Worm (Caenorhabditis elegans): ENCODE results near the gene bris-1.

bris-1 gene

ce11 chrIV:3839420-3839819, 20.3 kb upstream of the bris-1 start, which contains the start of gene F28F9.2:
TSS of gene F28F9.2 (plus strand) at chrIV:3839720.
- TF ChIP-seq nhr-43 (tag; optimal IDR thresholded peaks at IDR 0.05; ENCODE audit: poor library complexity, severe bottlenecking) (no peak), elt-3 (tag; optimal IDR thresholded peaks at IDR 0.05) (no peak), R02D3.7 (tag; optimal IDR thresholded peaks at IDR 0.05) (no peak), ama-1 (optimal IDR thresholded peaks at IDR 0.05) (no peak), ceh-16 (tag; optimal IDR thresholded peaks at IDR 0.05) (no peak), mdl-1 (tag; optimal IDR thresholded peaks at IDR 0.05) (no peak), sea-2 (GFP tag; optimal IDR thresholded peaks at IDR 0.05) (no peak)

DNA sequence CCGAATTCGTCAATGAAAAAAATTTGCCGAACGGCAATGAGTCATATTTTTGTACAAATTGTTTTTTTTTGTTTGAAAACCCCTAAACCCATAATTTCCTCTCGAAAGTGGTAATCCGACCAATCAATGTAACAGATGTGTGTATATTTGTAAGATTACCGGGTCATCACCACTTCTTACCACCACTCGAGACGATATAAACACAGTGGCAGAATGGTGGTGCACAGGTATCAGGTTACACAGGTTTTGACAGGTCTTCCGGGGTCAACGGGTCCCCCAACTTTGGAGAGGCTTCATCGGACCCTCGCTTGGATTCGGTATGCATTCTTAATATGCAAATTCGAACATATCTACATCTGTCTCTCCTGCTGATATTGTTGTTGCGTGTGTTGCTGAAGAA, 19.6 kb upstream of the bris-1 start:
- TF ChIP-seq nhr-237 (tag; optimal IDR thresholded peaks at IDR 0.05) (no peak), egl-5 (tag; optimal IDR thresholded peaks at IDR 0.05) (no peak)

ce11 chrIV:3835065-3835464, 15.9 kb upstream of the bris-1 start, which contains the start of gene cal-3:
TSS of gene cal-3 (minus strand) at chrIV:3835165.
- TF ChIP-seq fos-1 (tag; optimal IDR thresholded peaks at IDR 0.05): no peak
- no peak for TF ChIP-seq R02D3.7 (tag; optimal IDR thresholded peaks at IDR 0.05)

ce11 chrIV:3833778-3834177, 14.7 kb upstream of the bris-1 start:
- TF ChIP-seq pqm-1 (tag; optimal IDR thresholded peaks at IDR 0.05): no peak
- no peak for TF ChIP-seq jun-1 (tag; optimal IDR thresholded peaks at IDR 0.05)
- TF ChIP-seq ztf-11 (tag; optimal IDR thresholded peaks at IDR 0.05): no peak
- no peak for TF ChIP-seq nhr-77 (tag; optimal IDR thresholded peaks at IDR 0.05)
- TF ChIP-seq daf-12 (tag; optimal IDR thresholded peaks at IDR 0.05): no peak
- TF ChIP-seq lsy-12 (tag; optimal IDR thresholded peaks at IDR 0.05): no peak
- no peak for TF ChIP-seq ceh-9 (tag; optimal IDR thresholded peaks at IDR 0.05)
- no peak for TF ChIP-seq nhr-28 (tag; optimal IDR thresholded peaks at IDR 0.05)
- TF ChIP-seq hmg-11 (tag; optimal IDR thresholded peaks at IDR 0.05): no peak
- no peak for TF ChIP-seq fos-1 (tag; optimal IDR thresholded peaks at IDR 0.05)
- TF ChIP-seq egl-5 (tag; optimal IDR thresholded peaks at IDR 0.05): no peak
- TF ChIP-seq snpc-4 (tag; optimal IDR thresholded peaks at IDR 0.05): no peak
- TF ChIP-seq nhr-76 (tag; optimal IDR thresholded peaks at IDR 0.05): no peak
- no peak for TF ChIP-seq elt-2 (tag; optimal IDR thresholded peaks at IDR 0.05)
- no peak for TF ChIP-seq nhr-11 (tag; optimal IDR thresholded peaks at IDR 0.05)
- TF ChIP-seq fkh-10 (GFP tag; optimal IDR thresholded peaks at IDR 0.05): no peak
- no peak for TF ChIP-seq ZK546.5 (tag; optimal IDR thresholded peaks at IDR 0.05)
- no peak for TF ChIP-seq unc-62 (GFP tag; optimal IDR thresholded peaks at IDR 0.05)
- TF ChIP-seq lin-15B (tag; optimal IDR thresholded peaks at IDR 0.05): no peak

ce11 chrIV:3832040-3832439, 12.9 kb upstream of the bris-1 start:
- TF ChIP-seq ceh-9 (tag; optimal IDR thresholded peaks at IDR 0.05): no peak
- TF ChIP-seq lsy-12 (tag; optimal IDR thresholded peaks at IDR 0.05): no peak
- TF ChIP-seq tbx-2 (tag; optimal IDR thresholded peaks at IDR 0.05): no peak

ce11 chrIV:3827724-3828123, 8.6 kb upstream of the bris-1 start:
- TF ChIP-seq daf-12 (tag; optimal IDR thresholded peaks at IDR 0.05): no peak
- TF ChIP-seq lin-15B (tag; optimal IDR thresholded peaks at IDR 0.05): no peak
- no peak for TF ChIP-seq elt-1 (tag; optimal IDR thresholded peaks at IDR 0.05)
- TF ChIP-seq nhr-77 (tag; optimal IDR thresholded peaks at IDR 0.05): no peak
- TF ChIP-seq egl-5 (tag; optimal IDR thresholded peaks at IDR 0.05): no peak
- no peak for TF ChIP-seq ztf-4 (tag; optimal IDR thresholded peaks at IDR 0.05)
- no peak for TF ChIP-seq nhr-11 (tag; optimal IDR thresholded peaks at IDR 0.05)

DNA sequence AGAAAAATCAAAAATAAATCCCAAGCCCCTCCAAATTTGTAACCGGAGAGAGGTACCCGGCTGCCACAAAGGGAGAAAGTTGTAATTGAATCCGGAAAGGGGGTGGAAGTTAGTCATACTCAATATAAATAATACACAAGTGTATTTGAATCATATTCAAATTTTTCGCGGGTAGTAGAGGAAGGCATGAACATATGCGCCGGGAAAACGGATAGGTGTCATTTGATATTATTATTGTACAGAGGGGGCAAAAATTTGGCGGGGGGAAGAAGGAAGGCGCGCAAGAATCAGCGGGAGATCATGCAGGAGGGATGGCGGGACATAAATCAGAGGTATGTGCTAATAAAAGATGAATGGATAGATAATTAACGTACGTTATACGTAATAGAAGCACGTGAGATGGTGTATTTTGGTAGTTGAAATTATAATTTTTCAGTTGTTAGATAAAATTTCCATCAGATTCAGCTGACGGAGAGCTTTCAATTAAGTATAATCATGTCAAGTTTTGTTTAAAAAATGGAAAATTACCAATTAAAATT, 7.5 kb upstream of the bris-1 start, which contains the start of gene F28F9.3:
Gene F28F9.3, plus strand, starts transcription at position 301 of the 539 bp plus-strand sequence.
- TF ChIP-seq egl-5 (tag; optimal IDR thresholded peaks at IDR 0.05): no peak
- no peak for TF ChIP-seq skn-1 (tag; optimal IDR thresholded peaks at IDR 0.05)
- no peak for TF ChIP-seq pha-4 (tag; optimal IDR thresholded peaks at IDR 0.05)
- no peak for TF ChIP-seq unc-62 (GFP tag; optimal IDR thresholded peaks at IDR 0.05)
- no peak for TF ChIP-seq nhr-237 (tag; optimal IDR thresholded peaks at IDR 0.05)
- TF ChIP-seq sea-2 (GFP tag; optimal IDR thresholded peaks at IDR 0.05): no peak
- TF ChIP-seq ztf-4 (tag; optimal IDR thresholded peaks at IDR 0.05): no peak
- no peak for TF ChIP-seq ceh-9 (tag; optimal IDR thresholded peaks at IDR 0.05)
